Worm (Caenorhabditis elegans) whole organism, L1 larva: ENCODE data around the gene vps-33.2.

ENCODE experiments used
- C04F5.9 ChIP-seq: sonication (generic microtip); optimal IDR thresholded peaks from 2 replicates; lab custom pipeline; 2016; ENCODE audit warnings: missing genetic modification characterization, missing compliant biosample characterization
- C16A3.4 ChIP-seq: fragments of 150-350 bp; optimal IDR thresholded peaks from 2 replicates; lab custom pipeline; 2014; ENCODE audit warnings: missing biosample characterization, missing genetic modification characterization
- C34B4.2 ChIP-seq: sonication (generic microtip); optimal IDR thresholded peaks from 2 replicates; lab custom pipeline; 2017; ENCODE audit warnings: mild to moderate bottlenecking, missing genetic modification characterization, missing compliant biosample characterization
- aly-2 ChIP-seq: fragments of 150-350 bp; optimal IDR thresholded peaks from 2 replicates; lab custom pipeline; 2014; ENCODE audit warnings: missing biosample characterization, missing genetic modification characterization
- blmp-1 ChIP-seq: fragments of 150-350 bp; optimal IDR thresholded peaks from 2 replicates; lab custom pipeline; 2014; ENCODE audit warnings: missing biosample characterization, missing genetic modification characterization
- ceh-8 ChIP-seq: fragments of 200-800 bp; sonication (Bioruptor generic); optimal IDR thresholded peaks from 2 replicates; lab custom pipeline; 2018; ENCODE audit warnings: mild to moderate bottlenecking, missing genetic modification characterization, moderate library complexity, missing compliant biosample characterization
- ceh-90 ChIP-seq: sonication (generic microtip); optimal IDR thresholded peaks from 2 replicates; lab custom pipeline; 2016; ENCODE audit warnings: missing genetic modification characterization, missing compliant biosample characterization
- efl-1 ChIP-seq, 4 experiments: fragments of 150-350 bp; optimal IDR thresholded peaks in 3 of 4; peaks in 1 of 4; 1 replicate in 1 of 4; 2 replicates in 3 of 4; lab custom pipeline; 2014; ENCODE audit warnings: missing biosample characterization in 2 of 4, missing genetic modification characterization in 2 of 4, missing genetic modification reagents in 2 of 4
- egl-27 ChIP-seq, 2 experiments: fragments of 150-350 bp in 1 of 2; sonication (generic microtip); optimal IDR thresholded peaks; 3 replicates each; lab custom pipeline; 2017 to 2018; ENCODE audit warnings: missing biosample characterization in 2 of 2, missing genetic modification characterization in 2 of 2, missing genetic modification reagents in 2 of 2
- elt-2 ChIP-seq: sonication (generic microtip); optimal IDR thresholded peaks from 2 replicates; lab custom pipeline; 2016; ENCODE audit warnings: missing genetic modification characterization, mild to moderate bottlenecking, inconsistent platforms, missing compliant biosample characterization, missing genetic modification reagents
- elt-3 ChIP-seq, 6 experiments: fragments of 150-350 bp in 1 of 6; sonication (generic microtip); optimal IDR thresholded peaks; 2 replicates each; lab custom pipeline; 2017 to 2018; ENCODE audit warnings: missing biosample characterization in 6 of 6, missing genetic modification characterization in 6 of 6, inconsistent platforms in 1 of 6
- fkh-4 ChIP-seq: sonication (generic microtip); optimal IDR thresholded peaks from 2 replicates; lab custom pipeline; 2016; ENCODE audit warnings: missing compliant biosample characterization, missing genetic modification characterization, borderline replicate concordance
- fkh-8 ChIP-seq: sonication (generic microtip); optimal IDR thresholded peaks from 2 replicates; lab custom pipeline; 2016; ENCODE audit warnings: mild to moderate bottlenecking, missing genetic modification characterization, missing compliant biosample characterization
- fos-1 ChIP-seq: fragments of 150-350 bp; optimal IDR thresholded peaks from 2 replicates; lab custom pipeline; 2014; ENCODE audit warnings: missing biosample characterization, missing genetic modification characterization
- jun-1 ChIP-seq: fragments of 150-350 bp; optimal IDR thresholded peaks from 2 replicates; lab custom pipeline; 2014; ENCODE audit warnings: missing biosample characterization, missing genetic modification reagents, missing genetic modification characterization
- lin-14 ChIP-seq: fragments of 200-800 bp; sonication (Bioruptor generic); optimal IDR thresholded peaks from 2 replicates; lab custom pipeline; 2018; ENCODE audit warnings: mild to moderate bottlenecking, missing genetic modification characterization, moderate library complexity, missing compliant biosample characterization
- lin-15B ChIP-seq: fragments of 150-350 bp; sonication (generic microtip); optimal IDR thresholded peaks from 3 replicates; lab custom pipeline; 2014; ENCODE audit warnings: missing biosample characterization, missing genetic modification characterization
- lin-35 ChIP-seq, 2 experiments: fragments of 150-350 bp; optimal IDR thresholded peaks; 2 replicates each; lab custom pipeline; 2014; ENCODE audit warnings: missing biosample characterization in 2 of 2, missing genetic modification characterization in 2 of 2, missing genetic modification reagents in 2 of 2
- lsy-2 ChIP-seq, 2 experiments: fragments of 150-350 bp; optimal IDR thresholded peaks; 2 replicates each; lab custom pipeline; 2014; ENCODE audit warnings: missing biosample characterization in 2 of 2, missing genetic modification characterization in 2 of 2
- mab-9 ChIP-seq: fragments of 200-800 bp; sonication (Bioruptor generic); IDR thresholded peaks from 2 replicates; pipeline ENCODE4 v1.3.6; 2022; ENCODE audit warnings: missing genetic modification reagents, missing genetic modification characterization, missing compliant biosample characterization
- mep-1 ChIP-seq: fragments of 150-350 bp; optimal IDR thresholded peaks from 2 replicates; lab custom pipeline; 2014; ENCODE audit warnings: missing biosample characterization, missing genetic modification characterization
- nhr-20 ChIP-seq: sonication (generic microtip); optimal IDR thresholded peaks from 2 replicates; lab custom pipeline; 2016; ENCODE audit warnings: mild to moderate bottlenecking, missing genetic modification characterization, missing compliant biosample characterization
- nhr-237 ChIP-seq: fragments of 150-350 bp; optimal IDR thresholded peaks from 2 replicates; lab custom pipeline; 2014; ENCODE audit warnings: missing biosample characterization, missing genetic modification characterization
- nhr-28 ChIP-seq: fragments of 150-350 bp; optimal IDR thresholded peaks from 2 replicates; lab custom pipeline; 2014; ENCODE audit warnings: missing biosample characterization, missing genetic modification characterization
- nhr-71 ChIP-seq: sonication (generic microtip); optimal IDR thresholded peaks from 2 replicates; lab custom pipeline; 2016; ENCODE audit warnings: mild to moderate bottlenecking, missing genetic modification characterization, moderate library complexity, missing compliant biosample characterization
- nhr-84 ChIP-seq: sonication (generic microtip); optimal IDR thresholded peaks from 2 replicates; lab custom pipeline; 2017; ENCODE audit warnings: missing biosample characterization, missing genetic modification characterization
- nhr-85 ChIP-seq: sonication (generic microtip); peaks from one replicate; lab custom pipeline; 2016; ENCODE audit warnings: missing genetic modification characterization, inconsistent platforms, missing compliant biosample characterization
- pag-3 ChIP-seq: sonication (generic microtip); optimal IDR thresholded peaks from 2 replicates; lab custom pipeline; 2017; ENCODE audit warnings: missing genetic modification characterization, mild to moderate bottlenecking, missing compliant biosample characterization, antibody characterized with exemption, borderline replicate concordance; ENCODE audit not compliant: insufficient read depth
- rnt-1 ChIP-seq: sonication (generic microtip); optimal IDR thresholded peaks from 2 replicates; lab custom pipeline; 2016; ENCODE audit warnings: mild to moderate bottlenecking, missing genetic modification characterization, moderate library complexity, missing compliant biosample characterization
- skn-1 ChIP-seq: fragments of 150-350 bp; optimal IDR thresholded peaks from 2 replicates; lab custom pipeline; 2014; ENCODE audit warnings: missing biosample characterization, missing genetic modification characterization
- snpc-4 ChIP-seq: fragments of 150-350 bp; optimal IDR thresholded peaks from 2 replicates; lab custom pipeline; 2014; ENCODE audit warnings: missing biosample characterization, missing genetic modification characterization
- snu-23 ChIP-seq: sonication (generic microtip); optimal IDR thresholded peaks from 2 replicates; lab custom pipeline; 2016; ENCODE audit warnings: missing genetic modification characterization, missing compliant biosample characterization
- sptf-1 ChIP-seq: fragments of 150-350 bp; optimal IDR thresholded peaks from 2 replicates; lab custom pipeline; 2014; ENCODE audit warnings: missing biosample characterization, missing genetic modification characterization
- unc-130 ChIP-seq: fragments of 150-350 bp; optimal IDR thresholded peaks from 2 replicates; lab custom pipeline; 2017; ENCODE audit warnings: missing biosample characterization, missing genetic modification characterization, inconsistent platforms
- unc-30 ChIP-seq: sonication (generic microtip); optimal IDR thresholded peaks from 2 replicates; lab custom pipeline; 2017; ENCODE audit warnings: missing biosample characterization, missing genetic modification characterization
- unc-98 ChIP-seq: fragments of 200-800 bp; sonication (Bioruptor generic); IDR thresholded peaks from 2 replicates; pipeline ENCODE4 v1.3.6; 2022; ENCODE audit warnings: missing genetic modification characterization, missing compliant biosample characterization
- vab-15 ChIP-seq: sonication (generic microtip); optimal IDR thresholded peaks from 2 replicates; lab custom pipeline; 2017; ENCODE audit warnings: missing genotype, mild to moderate bottlenecking, missing genetic modification characterization, missing compliant biosample characterization
- zip-4 ChIP-seq: fragments of 200-800 bp; sonication (Bioruptor generic); optimal IDR thresholded peaks from 2 replicates; lab custom pipeline; 2018; ENCODE audit warnings: mild to moderate bottlenecking, missing genetic modification characterization, moderate library complexity, missing compliant biosample characterization

Gene vps-33.2

DNA sequence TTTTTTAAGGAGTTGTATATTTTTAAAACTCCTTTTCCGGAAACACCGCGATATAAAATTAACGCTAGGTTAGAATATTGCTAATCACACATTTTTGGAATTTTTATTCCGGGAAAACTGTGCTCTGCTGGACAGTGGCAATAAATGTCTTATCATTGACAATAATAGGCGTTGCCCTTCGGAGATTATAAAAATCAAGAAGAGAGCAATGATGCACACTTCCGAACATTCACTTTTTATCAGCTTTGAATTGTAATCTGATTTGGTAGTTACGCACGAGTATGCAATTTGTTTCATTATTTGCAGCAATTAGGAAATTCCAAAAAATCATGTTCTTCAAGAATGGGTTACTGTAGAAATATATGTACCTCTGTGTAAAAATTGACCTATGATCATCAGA, 15.1 kb downstream of the vps-33.2 start:
- peak; percentile 69 for TF ChIP-seq elt-2
- no peak for TF ChIP-seq efl-1 (optimal IDR thresholded peaks at IDR 0.05; lab: Kevin White, UChicago)
- TF ChIP-seq efl-1 (GFP tag; optimal IDR thresholded peaks at IDR 0.05 in 1 of 2; lab: Kevin White, UChicago) = peak in 1 of 2 experiments; percentile 21
- TF ChIP-seq ceh-8 (GFP tag; lab: Kevin White, UChicago) = no peak
- TF ChIP-seq, all 84 proteins: peak for 2

DNA sequence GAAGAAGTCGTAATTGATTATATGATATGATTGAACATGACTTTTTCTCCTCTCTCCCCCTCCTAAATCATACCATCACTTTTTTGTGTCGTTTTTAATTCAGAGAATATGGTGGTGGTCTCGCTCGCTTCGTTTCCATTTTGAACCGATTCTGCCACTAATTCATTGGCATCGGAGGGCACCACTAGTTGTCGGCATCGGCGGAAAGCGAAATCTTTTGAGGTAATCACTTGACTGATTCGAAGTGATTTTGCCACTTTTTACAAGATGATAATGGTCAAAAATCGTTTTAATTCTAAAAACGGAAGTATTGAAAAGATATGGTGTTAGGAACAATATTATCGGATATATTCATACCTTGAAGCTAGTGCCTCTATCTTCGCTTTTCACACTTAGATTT, 15.8 kb downstream of the vps-33.2 start, which contains the start of gene klf-3:
TSS of gene klf-3 (plus strand) at position 109 of the 400 bp plus-strand sequence.
- peak in 1 of 6 experiments; percentile 17 for TF ChIP-seq elt-3 (tag; optimal IDR thresholded peaks at IDR 0.05; lab: Kevin White, UChicago)
- peak; percentile 53 for TF ChIP-seq pag-3 (tag; lab: Kevin White, UChicago)
- no peak for TF ChIP-seq mab-9 (GFP tag; lab: Robert Waterston, UW)
- peak; percentile 59 for TF ChIP-seq blmp-1 (tag; lab: Kevin White, UChicago)

DNA sequence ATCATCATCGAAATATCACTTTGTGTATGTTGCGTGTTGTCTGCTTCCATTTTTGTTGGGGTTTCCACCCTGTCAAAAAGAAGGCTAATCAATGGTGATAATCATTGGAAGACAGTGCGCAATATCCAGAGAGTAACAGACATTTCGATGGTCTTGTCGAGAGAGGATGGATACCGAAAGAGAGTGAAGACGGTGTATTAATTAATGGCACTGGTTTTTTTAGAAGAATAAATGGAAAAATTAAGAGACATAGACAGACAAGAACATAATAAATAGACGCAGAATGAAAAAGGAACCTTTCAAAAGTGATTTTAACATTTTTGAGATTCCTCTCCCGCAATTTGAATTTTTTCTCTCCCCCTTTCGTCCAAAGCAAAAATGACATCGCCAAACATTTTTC, 18.0 kb downstream of the vps-33.2 start:
- TF ChIP-seq nhr-85 (peak; percentile 86), blmp-1 (tag; lab: Kevin White, UChicago) (peak; percentile 73), nhr-237 (tag; lab: Kevin White, UChicago) (no peak), nhr-20 (peak; percentile 5), lsy-2 (tag; optimal IDR thresholded peaks at IDR 0.05; lab: Kevin White, UChicago) (peak in 1 of 2 experiments; percentile 32), jun-1 (tag; lab: Kevin White, UChicago) (no peak), elt-3 (tag; optimal IDR thresholded peaks at IDR 0.05; lab: Kevin White, UChicago) (peak in 3 of 6 experiments; percentile 21 to 79 (median 24)), fkh-8 (tag; lab: Kevin White, UChicago) (no peak), nhr-71 (tag; lab: Kevin White, UChicago) (peak; percentile 12), vab-15 (peak; percentile 27), mep-1 (tag; lab: Kevin White, UChicago) (no peak), unc-130 (tag; lab: Kevin White, UChicago) (no peak), lin-15B (no peak), egl-27 (tag; optimal IDR thresholded peaks at IDR 0.05; lab: Kevin White, UChicago) (no peak), snpc-4 (tag; lab: Kevin White, UChicago) (no peak), nhr-84 (tag; lab: Kevin White, UChicago) (no peak), skn-1 (no peak), lin-35 (GFP tag; optimal IDR thresholded peaks at IDR 0.05; lab: Kevin White, UChicago) (peak in 1 of 2 experiments; percentile 13), efl-1 (optimal IDR thresholded peaks at IDR 0.05; lab: Kevin White, UChicago) (no peak), efl-1 (GFP tag; optimal IDR thresholded peaks at IDR 0.05 in 1 of 2; lab: Kevin White, UChicago) (no peak), lin-14 (peak; percentile 30), C16A3.4 (tag; lab: Kevin White, UChicago) (no peak), nhr-28 (tag; lab: Kevin White, UChicago) (no peak), snu-23 (peak; percentile 21)

DNA sequence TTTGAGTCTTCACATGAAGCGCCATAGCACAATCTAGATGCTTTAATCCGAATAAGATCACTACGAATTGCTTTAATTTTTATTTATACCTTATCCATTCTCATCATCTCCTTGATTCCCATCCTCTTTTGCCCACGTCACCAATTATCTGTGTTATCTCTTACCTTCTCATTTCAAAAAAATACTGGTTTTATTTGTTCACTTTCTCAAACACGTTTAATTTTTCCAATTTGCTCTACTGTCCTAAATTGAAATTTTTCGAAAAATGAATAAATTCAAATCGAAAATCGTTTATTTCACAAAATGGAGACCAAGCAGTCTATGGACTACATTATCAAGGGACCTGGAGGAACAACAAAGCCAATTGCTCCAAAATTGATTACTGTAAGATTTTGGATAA, 20.9 kb downstream of the vps-33.2 start, which contains the start of gene F54H5.3:
TSS of gene F54H5.3 (plus strand) at position 301 of the 400 bp plus-strand sequence.
- TF ChIP-seq C34B4.2 (no peak), aly-2 (no peak), rnt-1 (tag; lab: Kevin White, UChicago) (no peak), C04F5.9 (tag; lab: Kevin White, UChicago) (no peak), nhr-85 (no peak), nhr-237 (tag; lab: Kevin White, UChicago) (no peak), nhr-71 (tag; lab: Kevin White, UChicago) (no peak), zip-4 (GFP tag; lab: Kevin White, UChicago) (no peak), nhr-20 (no peak), fkh-4 (tag; lab: Kevin White, UChicago) (no peak), nhr-84 (tag; lab: Kevin White, UChicago) (no peak)

DNA sequence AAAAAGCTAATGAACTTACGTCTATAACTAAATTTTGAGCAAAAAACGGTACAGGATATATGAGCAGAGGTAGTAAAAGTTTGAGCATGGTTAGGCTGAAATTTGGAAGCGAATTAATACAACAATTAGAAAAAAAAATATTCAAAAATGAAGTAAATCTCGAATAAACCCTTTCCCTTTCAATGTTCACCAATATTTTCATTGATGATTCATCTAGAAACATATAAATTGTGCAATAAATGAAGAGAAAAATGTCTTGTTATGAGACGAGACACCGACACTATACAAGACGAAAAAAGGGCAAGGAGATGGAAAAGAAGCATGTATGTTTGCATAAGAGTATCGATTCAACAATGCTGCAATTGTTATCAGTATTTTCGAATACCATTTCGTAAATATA, 24.3 kb downstream of the vps-33.2 start, which contains the start of gene F54H5.14:
TSS of gene F54H5.14 (minus strand) at position 101 of the 400 bp plus-strand sequence.
- TF ChIP-seq unc-30 (tag; lab: Kevin White, UChicago) (no peak), fos-1 (tag; lab: Kevin White, UChicago) (no peak), sptf-1 (tag; lab: Kevin White, UChicago) (no peak), ceh-90 (tag; lab: Kevin White, UChicago) (no peak), unc-98 (GFP tag; lab: Robert Waterston, UW) (no peak)
